Fruit fly (Drosophila melanogaster) whole organism, embryonic: ENCODE data around the gene SkpE.

Experiments
- Bgb ChIP-seq: fragments of 200-800 bp; sonication (Bioruptor generic); IDR thresholded peaks from 2 replicates; pipeline ENCODE4 v1.3.6; 2022; ENCODE audit warnings: missing biosample characterization, missing genetic modification characterization; ENCODE audit not compliant: partially characterized antibody
- CG10654 ChIP-seq: fragments of 200-800 bp; sonication (Bioruptor generic); optimal IDR thresholded peaks from 2 replicates; lab custom pipeline; 2016; ENCODE audit warnings: missing biosample characterization, missing genetic modification characterization
- CG11093 ChIP-seq: fragments of 200-800 bp; sonication (Bioruptor generic); IDR thresholded peaks from 3 replicates; pipeline ENCODE4 v1.3.6; 2022; ENCODE audit warnings: missing biosample characterization, missing genetic modification characterization
- CG11560 ChIP-seq: fragments of 200-800 bp; sonication (Bioruptor generic); IDR thresholded peaks from 3 replicates; pipeline ENCODE4 v1.3.6; 2022; ENCODE audit warnings: missing biosample characterization, missing genetic modification characterization
- CG12391 ChIP-seq: fragments of 200-800 bp; sonication (Bioruptor generic); optimal IDR thresholded peaks from 3 replicates; lab custom pipeline; 2018; ENCODE audit warnings: missing biosample characterization, mild to moderate bottlenecking, missing genetic modification characterization, moderate library complexity
- CG12659 ChIP-seq: fragments of 200-800 bp; sonication (Bioruptor generic); optimal IDR thresholded peaks from 3 replicates; lab custom pipeline; 2017; ENCODE audit warnings: mild to moderate bottlenecking, missing biosample characterization, missing genetic modification reagents, missing genetic modification characterization
- CG14710 ChIP-seq: fragments of 200-800 bp; sonication (Bioruptor generic); optimal IDR thresholded peaks from 3 replicates; lab custom pipeline; 2019; ENCODE audit warnings: missing biosample characterization, mild to moderate bottlenecking, missing genetic modification characterization, moderate library complexity
- CG15514 ChIP-seq: fragments of 200-800 bp; sonication (Bioruptor generic); optimal IDR thresholded peaks from 3 replicates; lab custom pipeline; 2017; ENCODE audit warnings: missing biosample characterization, missing genetic modification characterization, mild to moderate bottlenecking, moderate library complexity, missing genetic modification reagents
- CG1647 ChIP-seq: fragments of 200-800 bp; sonication (Bioruptor generic); optimal IDR thresholded peaks from 3 replicates; lab custom pipeline; 2016; ENCODE audit warnings: missing biosample characterization, missing genetic modification characterization
- CG2712 ChIP-seq: fragments of 200-800 bp; optimal IDR thresholded peaks from 3 replicates; lab custom pipeline; 2019; ENCODE audit warnings: missing biosample characterization, mild to moderate bottlenecking, missing genetic modification characterization, moderate library complexity
- CG31388 ChIP-seq: fragments of 200-800 bp; sonication (Bioruptor generic); optimal IDR thresholded peaks from 2 replicates; lab custom pipeline; 2016; ENCODE audit warnings: missing biosample characterization, missing genetic modification characterization
- CG3995 ChIP-seq: fragments of 200-800 bp; sonication (Bioruptor generic); optimal IDR thresholded peaks from 3 replicates; lab custom pipeline; 2016; ENCODE audit warnings: missing biosample characterization, missing genetic modification characterization
- CG4282 ChIP-seq: fragments of 200-800 bp; sonication (Bioruptor generic); optimal IDR thresholded peaks from 2 replicates; lab custom pipeline; 2016; ENCODE audit warnings: missing biosample characterization, missing genetic modification characterization
- CG6654 ChIP-seq: fragments of 200-800 bp; sonication (Bioruptor generic); optimal IDR thresholded peaks from 2 replicates; lab custom pipeline; 2017; ENCODE audit warnings: missing biosample characterization, mild to moderate bottlenecking, missing genetic modification characterization
- CG8089 ChIP-seq: fragments of 200-800 bp; sonication (Bioruptor generic); optimal IDR thresholded peaks from 3 replicates; lab custom pipeline; 2016; ENCODE audit warnings: missing biosample characterization, missing genetic modification characterization
- CG8924 ChIP-seq: fragments of 200-800 bp; optimal IDR thresholded peaks from 3 replicates; lab custom pipeline; 2019; ENCODE audit warnings: missing biosample characterization, mild to moderate bottlenecking, missing genetic modification characterization, moderate library complexity
- CG9437 ChIP-seq: fragments of 200-800 bp; sonication (Bioruptor generic); optimal IDR thresholded peaks from 2 replicates; lab custom pipeline; 2018; ENCODE audit warnings: missing biosample characterization, mild to moderate bottlenecking, missing genetic modification characterization
- CG9932 ChIP-seq: fragments of 200-800 bp; sonication (Bioruptor generic); IDR thresholded peaks from 2 replicates; pipeline ENCODE4 v1.3.6; 2022; ENCODE audit warnings: missing biosample characterization, missing genetic modification characterization
- CkIIα-i1 ChIP-seq: fragments of 200-800 bp; sonication (Bioruptor generic); IDR thresholded peaks from 2 replicates; pipeline ENCODE4 v1.3.6; 2022; ENCODE audit warnings: missing biosample characterization, missing genetic modification characterization
- Dip3 ChIP-seq: fragments of 200-800 bp; sonication (Bioruptor generic); optimal IDR thresholded peaks from 3 replicates; lab custom pipeline; 2016; ENCODE audit warnings: missing biosample characterization, missing genetic modification characterization
- Fer1 ChIP-seq: fragments of 200-800 bp; sonication (Bioruptor generic); optimal IDR thresholded peaks from 2 replicates; lab custom pipeline; 2017; ENCODE audit warnings: missing biosample characterization, mild to moderate bottlenecking, missing genetic modification characterization
- H15 ChIP-seq: fragments of 200-800 bp; sonication (Bioruptor generic); IDR thresholded peaks from 3 replicates; pipeline ENCODE4 v1.3.6; 2022; ENCODE audit warnings: missing biosample characterization, missing genetic modification characterization
- HmgD ChIP-seq: fragments of 200-800 bp; sonication (Bioruptor generic); optimal IDR thresholded peaks from 3 replicates; lab custom pipeline; 2016; ENCODE audit warnings: missing biosample characterization, missing genetic modification characterization
- Hmx ChIP-seq: fragments of 200-800 bp; sonication (Bioruptor generic); optimal IDR thresholded peaks from 2 replicates; lab custom pipeline; 2016; ENCODE audit warnings: missing biosample characterization, missing genetic modification characterization
- Hr39 ChIP-seq: fragments of >200 bp; optimal IDR thresholded peaks from 2 replicates; lab custom pipeline; 2017
- Kr ChIP-seq: fragments of 200-800 bp; sonication (Bioruptor generic); optimal IDR thresholded peaks from 2 replicates; lab custom pipeline; 2017; ENCODE audit warnings: missing biosample characterization, mild to moderate bottlenecking, missing genetic modification characterization
- Mes4 ChIP-seq: fragments of 200-800 bp; sonication (Bioruptor generic); optimal IDR thresholded peaks from 2 replicates; lab custom pipeline; 2016; ENCODE audit warnings: missing biosample characterization, missing genetic modification characterization
- Oli ChIP-seq: fragments of 200-800 bp; sonication (Bioruptor generic); optimal IDR thresholded peaks from 2 replicates; lab custom pipeline; 2018; ENCODE audit warnings: missing biosample characterization, mild to moderate bottlenecking, missing genetic modification characterization, moderate library complexity
- Rx ChIP-seq: fragments of 200-800 bp; sonication (Bioruptor generic); IDR thresholded peaks from 2 replicates; pipeline ENCODE4 v1.3.6; 2022; ENCODE audit warnings: missing biosample characterization, missing genetic modification characterization
- Sox100B ChIP-seq: fragments of 200-800 bp; sonication (Bioruptor generic); optimal IDR thresholded peaks from 3 replicates; lab custom pipeline; 2018; ENCODE audit warnings: missing biosample characterization, mild to moderate bottlenecking, missing genetic modification characterization
- Taf1 ChIP-seq: fragments of 200-800 bp; sonication (Bioruptor generic); IDR thresholded peaks from 2 replicates; pipeline ENCODE4 v1.3.6; 2022; ENCODE audit warnings: missing biosample characterization, missing genetic modification characterization
- ap ChIP-seq: fragments of 200-800 bp; sonication (Bioruptor generic); IDR thresholded peaks from 2 replicates; pipeline ENCODE4 v1.3.6; 2022; ENCODE audit warnings: missing biosample characterization, missing genetic modification characterization
- chm ChIP-seq: fragments of 200-800 bp; sonication (Bioruptor generic); IDR thresholded peaks from 2 replicates; pipeline ENCODE4 v1.3.6; 2022; ENCODE audit warnings: missing biosample characterization, missing genetic modification characterization
- crol ChIP-seq: fragments of 200-800 bp; sonication (Bioruptor generic); IDR thresholded peaks from 2 replicates; pipeline ENCODE4 v1.3.6; 2022; ENCODE audit warnings: missing biosample characterization, missing genetic modification characterization
- dysf ChIP-seq: fragments of 200-800 bp; sonication (Bioruptor generic); IDR thresholded peaks from 3 replicates; pipeline ENCODE4 v1.3.6; 2022; ENCODE audit warnings: missing biosample characterization, missing genetic modification characterization
- fd64A ChIP-seq: fragments of 200-800 bp; sonication (Bioruptor generic); optimal IDR thresholded peaks from 3 replicates; lab custom pipeline; 2018; ENCODE audit warnings: missing biosample characterization, mild to moderate bottlenecking, missing genetic modification characterization
- fd96Cb ChIP-seq: fragments of 200-800 bp; sonication (Bioruptor generic); optimal IDR thresholded peaks from 2 replicates; lab custom pipeline; 2018; ENCODE audit warnings: missing biosample characterization, mild to moderate bottlenecking, missing genetic modification characterization, moderate library complexity
- h ChIP-seq: fragments of >200 bp; optimal IDR thresholded peaks from 2 replicates; lab custom pipeline; 2017
- ham ChIP-seq: fragments of 200-800 bp; sonication (Bioruptor generic); IDR thresholded peaks from 2 replicates; pipeline ENCODE4 v1.3.6; 2022; ENCODE audit warnings: missing biosample characterization, missing genetic modification characterization
- lab ChIP-seq: fragments of 200-800 bp; sonication (Bioruptor generic); optimal IDR thresholded peaks from 3 replicates; lab custom pipeline; 2017; ENCODE audit warnings: missing biosample characterization, missing genetic modification characterization, mild to moderate bottlenecking, moderate library complexity, missing genetic modification reagents
- mirr ChIP-seq: fragments of 200-800 bp; sonication (Bioruptor generic); optimal IDR thresholded peaks from 3 replicates; lab custom pipeline; 2018; ENCODE audit warnings: missing biosample characterization, mild to moderate bottlenecking, missing genetic modification characterization
- nerfin-1 ChIP-seq: fragments of 200-800 bp; sonication (Bioruptor generic); optimal IDR thresholded peaks from 3 replicates; lab custom pipeline; 2019; ENCODE audit warnings: missing biosample characterization, mild to moderate bottlenecking, missing genetic modification characterization, moderate library complexity
- nerfin-2 ChIP-seq: fragments of 200-800 bp; sonication (Bioruptor generic); IDR thresholded peaks from 2 replicates; pipeline ENCODE4 v1.3.6; 2022; ENCODE audit warnings: missing biosample characterization, missing genetic modification characterization; ENCODE audit not compliant: partially characterized antibody
- nmo ChIP-seq: fragments of 200-800 bp; sonication (Bioruptor generic); optimal IDR thresholded peaks from 2 replicates; lab custom pipeline; 2018; ENCODE audit warnings: missing biosample characterization, mild to moderate bottlenecking, missing genetic modification characterization, moderate library complexity
- org-1 ChIP-seq: fragments of 200-800 bp; sonication (Bioruptor generic); optimal IDR thresholded peaks from 2 replicates; lab custom pipeline; 2017; ENCODE audit warnings: missing biosample characterization, missing genetic modification characterization
- peb ChIP-seq: fragments of 200-800 bp; sonication (Bioruptor generic); IDR thresholded peaks from 2 replicates; pipeline ENCODE4 v1.3.6; 2022; ENCODE audit warnings: missing biosample characterization, missing genetic modification characterization
- pum ChIP-seq: fragments of 200-800 bp; sonication (Bioruptor generic); optimal IDR thresholded peaks from 2 replicates; lab custom pipeline; 2016; ENCODE audit warnings: missing biosample characterization, missing genetic modification characterization
- ranshi ChIP-seq: fragments of 200-800 bp; sonication (Bioruptor generic); IDR thresholded peaks from 2 replicates; pipeline ENCODE4 v1.3.6; 2022; ENCODE audit warnings: missing biosample characterization, missing genetic modification characterization
- so ChIP-seq: fragments of 200-800 bp; sonication (Bioruptor generic); IDR thresholded peaks from 3 replicates; pipeline ENCODE4 v1.3.6; 2022; ENCODE audit warnings: missing biosample characterization, missing genetic modification characterization
- stc ChIP-seq: fragments of 200-800 bp; sonication (Bioruptor generic); IDR thresholded peaks from 2 replicates; pipeline ENCODE4 v1.3.6; 2022; ENCODE audit warnings: missing biosample characterization, missing genetic modification characterization
- unc-4 ChIP-seq: fragments of 200-800 bp; sonication (Bioruptor generic); IDR thresholded peaks from 2 replicates; pipeline ENCODE4 v1.3.6; 2022; ENCODE audit warnings: missing biosample characterization, missing genetic modification characterization; ENCODE audit not compliant: partially characterized antibody
- vvl ChIP-seq: fragments of 200-800 bp; sonication (Bioruptor generic); IDR thresholded peaks from 2 replicates; pipeline ENCODE4 v1.3.6; 2022; ENCODE audit warnings: missing biosample characterization, missing genetic modification characterization

SkpE gene

DNA sequence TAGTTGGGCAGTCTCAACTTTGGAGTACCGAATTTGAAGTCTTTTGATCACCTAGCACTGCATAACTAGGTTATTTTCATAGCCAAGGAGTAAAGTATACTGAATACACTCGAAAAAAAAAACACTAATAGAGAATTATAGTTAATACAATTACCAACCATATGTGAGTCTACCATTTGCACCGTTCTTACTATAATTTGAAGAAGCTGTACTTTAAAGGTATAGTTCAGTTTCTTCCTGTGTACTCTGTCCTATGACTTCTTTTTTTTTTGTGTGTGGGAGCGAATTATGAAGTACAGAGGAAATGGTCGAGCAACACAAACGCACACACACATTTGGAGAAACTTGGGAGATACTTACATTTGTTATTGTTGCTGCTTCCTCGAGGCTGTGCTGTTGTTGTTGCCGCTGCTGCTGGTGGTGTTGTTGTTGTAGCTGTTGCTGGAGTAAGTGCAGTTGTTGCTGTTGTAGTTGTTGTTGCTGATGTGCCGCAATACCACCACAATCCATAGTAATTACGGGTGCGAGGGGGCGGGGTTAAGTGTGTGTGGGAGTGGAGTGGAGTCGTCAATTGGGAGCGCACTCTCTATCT lies 26.7 kb upstream of the SkpE start (continued):
- TF ChIP-seq CG10654 (GFP tag; lab: Kevin White, UChicago), result peak; percentile 90
- TF ChIP-seq CkIIα-i1 (GFP tag; lab: Robert Waterston, UW), result no peak
- no peak for TF ChIP-seq Sox100B (GFP tag; lab: Kevin White, UChicago)
- peak; percentile 74 for TF ChIP-seq Kr (GFP tag; lab: Kevin White, UChicago)
- TF ChIP-seq CG4282 (GFP tag; lab: Kevin White, UChicago), result peak; percentile 42
- TF ChIP-seq Dip3 (GFP tag; lab: Kevin White, UChicago), result peak; percentile 68
- TF ChIP-seq Oli (tag; lab: Kevin White, UChicago), result peak; percentile 94
- peak; percentile 85 for TF ChIP-seq H15 (GFP tag; lab: Robert Waterston, UW)
- peak; percentile 87 for TF ChIP-seq ranshi
- TF ChIP-seq Taf1 (GFP tag; lab: Robert Waterston, UW), result no peak
- TF ChIP-seq ham (GFP tag; lab: Robert Waterston, UW), result no peak
- TF ChIP-seq nerfin-1, result peak; percentile 77
- TF ChIP-seq unc-4 (GFP tag; lab: Robert Waterston, UW), result no peak
- TF ChIP-seq so (GFP tag; lab: Robert Waterston, UW), result peak; percentile 74; the same call in 2 of the 3 replicates
- peak; percentile 95 for TF ChIP-seq nmo (GFP tag; lab: Kevin White, UChicago)
- no peak for TF ChIP-seq Bgb (GFP tag; lab: Robert Waterston, UW)
- TF ChIP-seq CG8089 (GFP tag; lab: Kevin White, UChicago), result peak; percentile 95
- peak; percentile 80 for TF ChIP-seq org-1 (GFP tag; lab: Kevin White, UChicago)
- no peak for TF ChIP-seq CG11560 (tag; lab: Robert Waterston, UW)
- TF ChIP-seq HmgD (GFP tag; lab: Kevin White, UChicago), result peak; percentile 64
- peak; percentile 85 for TF ChIP-seq lab (GFP tag; lab: Kevin White, UChicago)
- TF ChIP-seq CG15514 (GFP tag; lab: Kevin White, UChicago), result peak; percentile 13
- TF ChIP-seq chm (GFP tag; lab: Robert Waterston, UW), result peak; percentile 95
- peak; percentile 85 for TF ChIP-seq CG12659 (GFP tag; lab: Kevin White, UChicago)
- TF ChIP-seq CG31388 (GFP tag; lab: Kevin White, UChicago), result peak; percentile 73
- peak; percentile 93 for TF ChIP-seq pum (GFP tag; lab: Kevin White, UChicago)
- TF ChIP-seq CG12391 (tag; lab: Kevin White, UChicago), result peak; percentile 94
- peak; percentile 64 for TF ChIP-seq crol (GFP tag; lab: Robert Waterston, UW)
- peak; percentile 91 for TF ChIP-seq Mes4 (GFP tag; lab: Kevin White, UChicago)
- peak; percentile 83 for TF ChIP-seq peb
- TF ChIP-seq nerfin-2 (GFP tag; lab: Robert Waterston, UW), result no peak
- TF ChIP-seq CG8924 (tag; lab: Kevin White, UChicago), result peak; percentile 68
- peak; percentile 95 for TF ChIP-seq vvl (GFP tag; lab: Robert Waterston, UW)
- TF ChIP-seq Rx, result peak; percentile 84
- peak; percentile 72 for TF ChIP-seq CG11093 (GFP tag; lab: Robert Waterston, UW)
- TF ChIP-seq CG2712 (tag; lab: Kevin White, UChicago), result peak; percentile 89
- peak; percentile 96 for TF ChIP-seq fd96Cb (tag; lab: Kevin White, UChicago)
- TF ChIP-seq Hr39, result no peak
- no peak for TF ChIP-seq mirr (GFP tag; lab: Kevin White, UChicago)
- peak; percentile 89 for TF ChIP-seq CG1647 (GFP tag; lab: Kevin White, UChicago)
- TF ChIP-seq h (lab: Kevin White, UChicago), result no peak
- peak; percentile 87 for TF ChIP-seq ap (GFP tag; lab: Robert Waterston, UW)
- peak; percentile 79 for TF ChIP-seq CG6654 (GFP tag; lab: Kevin White, UChicago)
- peak; percentile 66 for TF ChIP-seq Fer1 (GFP tag; lab: Kevin White, UChicago)
- peak; percentile 63 for TF ChIP-seq Hmx
- peak; percentile 71 for TF ChIP-seq fd64A (GFP tag; lab: Kevin White, UChicago)
- TF ChIP-seq CG14710 (tag; lab: Kevin White, UChicago), result peak; percentile 95
- no peak for TF ChIP-seq CG3995 (GFP tag; lab: Kevin White, UChicago)
- peak; percentile 85 for TF ChIP-seq dysf
- TF ChIP-seq stc (GFP tag; lab: Robert Waterston, UW), result peak; percentile 89
- peak; percentile 81 for TF ChIP-seq CG9437
- TF ChIP-seq CG9932 (GFP tag; lab: Robert Waterston, UW), result peak; percentile 50
